Fruit fly (Drosophila melanogaster) whole organism, embryonic: ENCODE results near the gene CG13108.

Experiments used
- Atf6 ChIP-seq: fragments of 200-800 bp; sonication (Bioruptor generic); IDR thresholded peaks from 2 replicates; pipeline ENCODE4 v1.3.6; 2022; ENCODE audit warnings: missing biosample characterization, missing genetic modification characterization
- CG12236 ChIP-seq: fragments of 200-800 bp; sonication (Bioruptor generic); optimal IDR thresholded peaks from 2 replicates; lab custom pipeline; 2016; ENCODE audit warnings: missing biosample characterization, missing genetic modification characterization
- CG12659 ChIP-seq: fragments of 200-800 bp; sonication (Bioruptor generic); optimal IDR thresholded peaks from 3 replicates; lab custom pipeline; 2017; ENCODE audit warnings: mild to moderate bottlenecking, missing biosample characterization, missing genetic modification reagents, missing genetic modification characterization
- CG15514 ChIP-seq: fragments of 200-800 bp; sonication (Bioruptor generic); optimal IDR thresholded peaks from 3 replicates; lab custom pipeline; 2017; ENCODE audit warnings: missing biosample characterization, missing genetic modification characterization, mild to moderate bottlenecking, moderate library complexity, missing genetic modification reagents
- CG1647 ChIP-seq: fragments of 200-800 bp; sonication (Bioruptor generic); optimal IDR thresholded peaks from 3 replicates; lab custom pipeline; 2016; ENCODE audit warnings: missing biosample characterization, missing genetic modification characterization
- CG16815 ChIP-seq: fragments of 200-800 bp; sonication (Bioruptor generic); optimal IDR thresholded peaks from 3 replicates; lab custom pipeline; 2017; ENCODE audit warnings: missing biosample characterization, mild to moderate bottlenecking, missing genetic modification characterization
- CG17385 ChIP-seq: fragments of 200-800 bp; sonication (Bioruptor generic); optimal IDR thresholded peaks from 3 replicates; lab custom pipeline; 2018; ENCODE audit warnings: missing biosample characterization, mild to moderate bottlenecking, missing genetic modification characterization
- CG1792 ChIP-seq: fragments of 200-800 bp; sonication (Bioruptor generic); optimal IDR thresholded peaks from 2 replicates; lab custom pipeline; 2016; ENCODE audit warnings: missing biosample characterization, missing genetic modification characterization
- CG31365 ChIP-seq: fragments of 200-800 bp; sonication (Bioruptor generic); optimal IDR thresholded peaks from 2 replicates; lab custom pipeline; 2018; ENCODE audit warnings: missing biosample characterization, mild to moderate bottlenecking, missing genetic modification characterization
- CG6254 ChIP-seq: fragments of 200-800 bp; sonication (Bioruptor generic); optimal IDR thresholded peaks from 3 replicates; lab custom pipeline; 2017; ENCODE audit warnings: mild to moderate bottlenecking, missing biosample characterization, missing genetic modification reagents, missing genetic modification characterization
- CG6689 ChIP-seq: fragments of 200-800 bp; sonication (Bioruptor generic); IDR thresholded peaks from 2 replicates; pipeline ENCODE4 v1.3.6; 2022; ENCODE audit warnings: missing biosample characterization, missing genetic modification characterization
- CG8944 ChIP-seq: fragments of 200-800 bp; sonication (Bioruptor generic); optimal IDR thresholded peaks from 3 replicates; lab custom pipeline; 2016; ENCODE audit warnings: missing biosample characterization, missing genetic modification characterization
- CG9215 ChIP-seq: fragments of 200-800 bp; sonication (Bioruptor generic); IDR thresholded peaks from 2 replicates; pipeline ENCODE4 v1.3.6; 2022; ENCODE audit warnings: missing biosample characterization, missing genetic modification characterization
- CG9437 ChIP-seq: fragments of 200-800 bp; sonication (Bioruptor generic); optimal IDR thresholded peaks from 2 replicates; lab custom pipeline; 2018; ENCODE audit warnings: missing biosample characterization, mild to moderate bottlenecking, missing genetic modification characterization
- CG9932 ChIP-seq: fragments of 200-800 bp; sonication (Bioruptor generic); IDR thresholded peaks from 2 replicates; pipeline ENCODE4 v1.3.6; 2022; ENCODE audit warnings: missing biosample characterization, missing genetic modification characterization
- CTCF ChIP-seq: fragments of 200-800 bp; sonication (Bioruptor generic); optimal IDR thresholded peaks from 2 replicates; lab custom pipeline; 2017; ENCODE audit warnings: missing biosample characterization, mild to moderate bottlenecking, missing genetic modification characterization, moderate library complexity
- Dad ChIP-seq: fragments of 200-800 bp; sonication (Bioruptor generic); optimal IDR thresholded peaks from 3 replicates; lab custom pipeline; 2016; ENCODE audit warnings: missing biosample characterization, missing genetic modification characterization
- Dek ChIP-seq: fragments of 200-800 bp; sonication (Bioruptor generic); optimal IDR thresholded peaks from 3 replicates; lab custom pipeline; 2019; ENCODE audit warnings: missing biosample characterization, mild to moderate bottlenecking, missing genetic modification characterization, moderate library complexity
- Gug ChIP-seq: fragments of 200-800 bp; sonication (Bioruptor generic); IDR thresholded peaks from 4 replicates; pipeline ENCODE4 v1.3.6; 2022; ENCODE audit warnings: missing biosample characterization, missing genetic modification characterization
- Hr3 ChIP-seq: fragments of 200-800 bp; sonication (Bioruptor generic); optimal IDR thresholded peaks from 3 replicates; lab custom pipeline; 2016; ENCODE audit warnings: missing biosample characterization, missing genetic modification characterization
- Hr51 ChIP-seq, 2 experiments: fragments of 200-800 bp; sonication (Bioruptor generic); optimal IDR thresholded peaks; 2 replicates in 1 of 2; 3 replicates in 1 of 2; lab custom pipeline; 2016 to 2018; ENCODE audit warnings: missing biosample characterization in 2 of 2, missing genetic modification characterization in 2 of 2, mild to moderate bottlenecking in 1 of 2, moderate library complexity in 1 of 2
- Myb ChIP-seq: fragments of 200-800 bp; sonication (Bioruptor generic); optimal IDR thresholded peaks from 2 replicates; lab custom pipeline; 2016; ENCODE audit warnings: missing biosample characterization, missing genetic modification characterization
- Sox102F ChIP-seq: fragments of 200-800 bp; sonication (Bioruptor generic); optimal IDR thresholded peaks from 2 replicates; lab custom pipeline; 2018; ENCODE audit warnings: missing biosample characterization, mild to moderate bottlenecking, missing genetic modification characterization, moderate library complexity
- Stat92E ChIP-seq, 3 experiments: fragments of >200 bp in 2 of 3; fragments of 200-800 bp in 1 of 3; sonication (Bioruptor generic) in 1 of 3; optimal IDR thresholded peaks; 2 replicates each; lab custom pipeline; 2017 to 2019; ENCODE audit warnings: missing biosample characterization in 3 of 3, missing genetic modification characterization in 3 of 3, mild to moderate bottlenecking in 1 of 3, moderate library complexity in 1 of 3
- Taf1 ChIP-seq: fragments of 200-800 bp; sonication (Bioruptor generic); IDR thresholded peaks from 2 replicates; pipeline ENCODE4 v1.3.6; 2022; ENCODE audit warnings: missing biosample characterization, missing genetic modification characterization
- ab ChIP-seq: fragments of 200-800 bp; sonication (Bioruptor generic); optimal IDR thresholded peaks from 2 replicates; lab custom pipeline; 2016; ENCODE audit warnings: missing biosample characterization, missing genetic modification characterization
- al ChIP-seq: fragments of 200-800 bp; sonication (Bioruptor generic); IDR thresholded peaks from 2 replicates; pipeline ENCODE4 v1.3.6; 2022; ENCODE audit warnings: missing biosample characterization, missing genetic modification characterization
- ato ChIP-seq: fragments of 200-800 bp; sonication (Bioruptor generic); IDR thresholded peaks from 2 replicates; pipeline ENCODE4 v1.3.6; 2022; ENCODE audit warnings: missing biosample characterization, missing genetic modification characterization; ENCODE audit not compliant: partially characterized antibody
- cg ChIP-seq: fragments of 200-800 bp; sonication (Bioruptor generic); optimal IDR thresholded peaks from 3 replicates; lab custom pipeline; 2019; ENCODE audit warnings: missing biosample characterization, mild to moderate bottlenecking, missing genetic modification characterization, moderate library complexity
- crol ChIP-seq: fragments of 200-800 bp; sonication (Bioruptor generic); IDR thresholded peaks from 2 replicates; pipeline ENCODE4 v1.3.6; 2022; ENCODE audit warnings: missing biosample characterization, missing genetic modification characterization
- danr ChIP-seq: fragments of 200-800 bp; sonication (Bioruptor generic); IDR thresholded peaks from 2 replicates; pipeline ENCODE4 v1.3.6; 2022; ENCODE audit warnings: missing biosample characterization, missing genetic modification characterization
- gcm2 ChIP-seq: fragments of 200-800 bp; sonication (Bioruptor generic); optimal IDR thresholded peaks from 2 replicates; lab custom pipeline; 2016; ENCODE audit warnings: missing biosample characterization, missing genetic modification characterization
- ham ChIP-seq: fragments of 200-800 bp; sonication (Bioruptor generic); IDR thresholded peaks from 2 replicates; pipeline ENCODE4 v1.3.6; 2022; ENCODE audit warnings: missing biosample characterization, missing genetic modification characterization
- kah ChIP-seq: fragments of 200-800 bp; sonication (Bioruptor generic); optimal IDR thresholded peaks from 2 replicates; lab custom pipeline; 2018; ENCODE audit warnings: missing biosample characterization, mild to moderate bottlenecking, missing genetic modification characterization
- ken ChIP-seq: fragments of 200-800 bp; sonication (Bioruptor generic); IDR thresholded peaks from 3 replicates; pipeline ENCODE4 v1.3.6; 2022; ENCODE audit warnings: missing biosample characterization, missing genetic modification characterization
- maf-S ChIP-seq: fragments of 200-800 bp; sonication (Bioruptor generic); optimal IDR thresholded peaks from 2 replicates; lab custom pipeline; 2016; ENCODE audit warnings: missing biosample characterization, missing genetic modification characterization
- pho ChIP-seq: fragments of 200-800 bp; sonication (Bioruptor generic); optimal IDR thresholded peaks from 2 replicates; lab custom pipeline; 2016; ENCODE audit warnings: missing biosample characterization, missing genetic modification characterization
- pum ChIP-seq: fragments of 200-800 bp; sonication (Bioruptor generic); optimal IDR thresholded peaks from 2 replicates; lab custom pipeline; 2016; ENCODE audit warnings: missing biosample characterization, missing genetic modification characterization
- pzg ChIP-seq: fragments of 200-800 bp; sonication (Bioruptor generic); optimal IDR thresholded peaks from 3 replicates; lab custom pipeline; 2018; ENCODE audit warnings: missing biosample characterization, mild to moderate bottlenecking, missing genetic modification characterization, moderate library complexity
- repo ChIP-seq: fragments of 200-800 bp; sonication (Bioruptor generic); optimal IDR thresholded peaks from 2 replicates; lab custom pipeline; 2016; ENCODE audit warnings: missing biosample characterization, missing genetic modification characterization
- rib ChIP-seq: fragments of 200-800 bp; sonication (Bioruptor generic); IDR thresholded peaks from 2 replicates; pipeline ENCODE4 v1.3.6; 2022; ENCODE audit warnings: missing biosample characterization, missing genetic modification characterization
- ro ChIP-seq: fragments of 200-800 bp; sonication (Bioruptor generic); IDR thresholded peaks from 2 replicates; pipeline ENCODE4 v1.3.6; 2022; ENCODE audit warnings: missing biosample characterization, missing genetic modification characterization
- row ChIP-seq: fragments of 200-800 bp; sonication (Bioruptor generic); IDR thresholded peaks from 3 replicates; pipeline ENCODE4 v1.3.6; 2022; ENCODE audit warnings: missing biosample characterization, missing genetic modification characterization
- sim ChIP-seq: fragments of 200-800 bp; sonication (Bioruptor generic); IDR thresholded peaks from 2 replicates; pipeline ENCODE4 v1.3.6; 2022; ENCODE audit warnings: missing biosample characterization, missing genetic modification characterization
- slp2 ChIP-seq: fragments of 200-800 bp; sonication (Bioruptor generic); optimal IDR thresholded peaks from 2 replicates; lab custom pipeline; 2016; ENCODE audit warnings: missing biosample characterization, missing genetic modification characterization
- sqz ChIP-seq: fragments of 200-800 bp; sonication (Bioruptor generic); optimal IDR thresholded peaks from 3 replicates; lab custom pipeline; 2018; ENCODE audit warnings: missing biosample characterization, mild to moderate bottlenecking, missing genetic modification characterization
- sr ChIP-seq: fragments of 200-800 bp; sonication (Bioruptor generic); IDR thresholded peaks from 3 replicates; pipeline ENCODE4 v1.3.6; 2022; ENCODE audit warnings: missing biosample characterization, missing genetic modification characterization
- ssp ChIP-seq: fragments of 200-800 bp; sonication (Bioruptor generic); IDR thresholded peaks from 2 replicates; pipeline ENCODE4 v1.3.6; 2022; ENCODE audit warnings: missing biosample characterization, missing genetic modification characterization
- tna ChIP-seq: fragments of 200-800 bp; sonication (Bioruptor generic); IDR thresholded peaks from 2 replicates; pipeline ENCODE4 v1.3.6; 2022; ENCODE audit warnings: missing biosample characterization, missing genetic modification characterization; ENCODE audit not compliant: partially characterized antibody
- ttk ChIP-seq: fragments of 200-800 bp; sonication (Bioruptor generic); IDR thresholded peaks from 2 replicates; pipeline ENCODE4 v2.1.2; 2022; ENCODE audit warnings: missing biosample characterization, missing genetic modification characterization
- wor ChIP-seq: fragments of 200-800 bp; sonication (Bioruptor generic); IDR thresholded peaks from 2 replicates; pipeline ENCODE4 v1.3.6; 2022; ENCODE audit warnings: missing biosample characterization, missing genetic modification characterization

Gene CG13108

DNA sequence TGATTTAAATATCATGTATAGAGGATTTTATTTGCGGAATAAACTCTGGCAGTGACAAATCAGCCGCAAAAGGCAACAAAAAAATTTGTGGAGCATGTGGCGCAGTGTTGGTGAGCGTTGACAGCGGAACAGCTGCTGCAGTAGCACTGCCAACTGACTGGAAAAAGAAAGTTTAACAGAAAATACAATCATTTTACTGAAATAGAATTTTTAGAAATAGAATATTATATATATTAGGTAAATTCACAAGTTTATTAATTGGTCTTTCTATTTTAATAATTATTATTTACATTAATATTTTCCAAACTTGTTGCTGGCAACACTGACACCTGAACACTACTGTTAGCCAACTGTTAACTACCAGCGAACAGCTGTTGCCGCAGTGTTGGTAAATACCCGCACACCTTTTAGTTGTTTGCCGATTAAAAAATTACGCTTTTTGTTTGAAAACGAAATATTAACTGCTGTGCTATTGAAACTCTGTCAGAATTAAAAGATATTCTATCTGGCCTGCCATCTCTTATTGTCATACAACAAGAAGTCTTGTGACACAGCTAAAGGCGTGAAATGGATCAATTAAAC is 2.5 kb downstream of the CG13108 start, which contains the start of the genes CG9586 and tai (continued):
- TF ChIP-seq CG1792 (GFP tag; lab: Kevin White, UChicago): no peak
- TF ChIP-seq al (GFP tag; lab: Robert Waterston, UW): peak; percentile 63; the same call in 1 of the 2 replicates
- peak; percentile 81 for TF ChIP-seq CG6689 (GFP tag; lab: Robert Waterston, UW)
- peak; percentile 68 for TF ChIP-seq wor (GFP tag; lab: Robert Waterston, UW)
- TF ChIP-seq Gug (GFP tag; lab: Robert Waterston, UW): peak; percentile 55; the same call in 1 of the 4 replicates
- TF ChIP-seq CTCF (GFP tag; lab: Kevin White, UChicago): peak; percentile 7
- peak; percentile 87 for TF ChIP-seq Atf6 (GFP tag; lab: Robert Waterston, UW)
- TF ChIP-seq CG12659: peak; percentile 92
- peak; percentile 87 for TF ChIP-seq CG15514 (GFP tag; lab: Kevin White, UChicago)
- TF ChIP-seq tna (GFP tag; lab: Robert Waterston, UW): no peak
- no peak for TF ChIP-seq crol (GFP tag; lab: Robert Waterston, UW)
- no peak; the same call in 2 of the 3 replicates for TF ChIP-seq sr (GFP tag; lab: Robert Waterston, UW)
- no peak for TF ChIP-seq ham (GFP tag; lab: Robert Waterston, UW)
- no peak for TF ChIP-seq ato
- peak; percentile 80 for TF ChIP-seq row
- TF ChIP-seq Hr3: peak; percentile 88
- peak; percentile 88 for TF ChIP-seq CG9932 (GFP tag; lab: Robert Waterston, UW)
- peak; percentile 92 for TF ChIP-seq sqz (GFP tag; lab: Kevin White, UChicago)
- 0 out of 2 replicates have a peak, but pooled peaks have one; percentile 36 for TF ChIP-seq ro (GFP tag; lab: Robert Waterston, UW)
- no peak for TF ChIP-seq repo (GFP tag; lab: Kevin White, UChicago)
- TF ChIP-seq Dad (GFP tag; lab: Kevin White, UChicago): peak; percentile 6
- TF ChIP-seq ssp (GFP tag; lab: Robert Waterston, UW): peak; percentile 71
- TF ChIP-seq ttk (GFP tag; lab: Robert Waterston, UW): peak; percentile 59; the same call in 1 of the 2 replicates
- TF ChIP-seq Dek: peak; percentile 77
- TF ChIP-seq cg: no peak
- peak; percentile 58 for TF ChIP-seq Taf1
- 0 out of 2 replicates have a peak, but pooled peaks have one; percentile 35 for TF ChIP-seq sim
- peak; percentile 38 for TF ChIP-seq CG9437
- TF ChIP-seq pho (GFP tag; lab: Kevin White, UChicago): peak; percentile 49
- TF ChIP-seq gcm2 (GFP tag; lab: Kevin White, UChicago): no peak
- no peak for TF ChIP-seq CG1647 (GFP tag; lab: Kevin White, UChicago)
- no peak for TF ChIP-seq CG12236 (GFP tag; lab: Kevin White, UChicago)
- peak; percentile 5 for TF ChIP-seq maf-S (GFP tag; lab: Kevin White, UChicago)
- TF ChIP-seq Hr51 (GFP tag; optimal IDR thresholded peaks at IDR 0.05; lab: Kevin White, UChicago): peak; percentile 68 to 84
- peak; percentile 54 for TF ChIP-seq kah (GFP tag; lab: Kevin White, UChicago)
- peak; percentile 59 for TF ChIP-seq CG8944 (GFP tag; lab: Kevin White, UChicago)
- TF ChIP-seq ken (GFP tag; lab: Robert Waterston, UW): peak; percentile 87
- TF ChIP-seq rib (GFP tag; lab: Robert Waterston, UW): no peak
- TF ChIP-seq pzg (GFP tag; lab: Kevin White, UChicago): peak; percentile 75
- TF ChIP-seq CG9215: peak; percentile 97
- peak in 1 of 3 experiments; percentile 57 for TF ChIP-seq Stat92E (GFP tag; optimal IDR thresholded peaks at IDR 0.05; lab: Kevin White, UChicago)
- peak; percentile 66 for TF ChIP-seq CG6254 (GFP tag; lab: Kevin White, UChicago)
- peak; percentile 81 for TF ChIP-seq Sox102F (GFP tag; lab: Kevin White, UChicago)
- no peak for TF ChIP-seq Myb
- peak; percentile 60 for TF ChIP-seq CG16815 (GFP tag; lab: Kevin White, UChicago)
- TF ChIP-seq ab (GFP tag; lab: Kevin White, UChicago): peak; percentile 21
- peak; percentile 63 for TF ChIP-seq pum (GFP tag; lab: Kevin White, UChicago)
- TF ChIP-seq CG31365: no peak
- TF ChIP-seq danr (GFP tag; lab: Robert Waterston, UW): 0 out of 2 replicates have a peak, but pooled peaks have one; percentile 8
- no peak for TF ChIP-seq slp2 (GFP tag; lab: Kevin White, UChicago)
- TF ChIP-seq CG17385 (GFP tag; lab: Kevin White, UChicago): peak; percentile 74
